Worm (Caenorhabditis elegans) whole organism, midembryonic: ENCODE measurements around the gene K10G4.5.

ENCODE experiments used
- T22C8.4 ChIP-seq: fragments of 200-800 bp; sonication (Bioruptor generic); IDR thresholded peaks from 2 replicates; pipeline ENCODE4 v1.3.6; 2022; ENCODE audit warnings: missing genetic modification characterization, missing compliant biosample characterization
- cog-1 ChIP-seq: sonication (generic microtip); optimal IDR thresholded peaks from 2 replicates; lab custom pipeline; 2016; ENCODE audit warnings: missing genetic modification characterization, missing compliant biosample characterization
- flt-1 ChIP-seq: fragments of 200-800 bp; sonication (Bioruptor generic); IDR thresholded peaks from 2 replicates; pipeline ENCODE4 v1.3.6; 2022; ENCODE audit warnings: missing genetic modification characterization, missing compliant biosample characterization
- klf-2 ChIP-seq: fragments of 200-800 bp; sonication (Bioruptor generic); conservative IDR thresholded peaks from 2 replicates; pipeline ENCODE4 v1.3.6; 2022; ENCODE audit warnings: missing genetic modification reagents, missing genetic modification characterization, missing compliant biosample characterization
- med-1 ChIP-seq: sonication (generic microtip); optimal IDR thresholded peaks from 2 replicates; lab custom pipeline; 2017; ENCODE audit warnings: missing genetic modification characterization, mild to moderate bottlenecking, missing compliant biosample characterization, antibody characterized with exemption, missing genetic modification reagents; ENCODE audit not compliant: insufficient read depth
- ref-1 ChIP-seq: fragments of 200-800 bp; sonication (Bioruptor generic); conservative IDR thresholded peaks from 2 replicates; pipeline ENCODE4 v1.3.6; 2022; ENCODE audit warnings: missing genetic modification reagents, missing genetic modification characterization, missing compliant biosample characterization
- tab-1 ChIP-seq: fragments of 200-800 bp; sonication (Bioruptor generic); IDR thresholded peaks from 2 replicates; pipeline ENCODE4 v1.3.6; 2022; ENCODE audit warnings: missing genetic modification characterization, missing compliant biosample characterization
- ztf-23 ChIP-seq: fragments of 200-800 bp; sonication (Bioruptor generic); IDR thresholded peaks from 2 replicates; pipeline ENCODE4 v1.3.6; 2022; ENCODE audit warnings: missing genetic modification reagents, missing genetic modification characterization, missing compliant biosample characterization
- ztf-29 ChIP-seq: fragments of 200-800 bp; sonication (Bioruptor generic); IDR thresholded peaks from 2 replicates; pipeline ENCODE4 v1.3.6; 2022; ENCODE audit warnings: missing genetic modification reagents, missing genetic modification characterization, missing compliant biosample characterization

DNA sequence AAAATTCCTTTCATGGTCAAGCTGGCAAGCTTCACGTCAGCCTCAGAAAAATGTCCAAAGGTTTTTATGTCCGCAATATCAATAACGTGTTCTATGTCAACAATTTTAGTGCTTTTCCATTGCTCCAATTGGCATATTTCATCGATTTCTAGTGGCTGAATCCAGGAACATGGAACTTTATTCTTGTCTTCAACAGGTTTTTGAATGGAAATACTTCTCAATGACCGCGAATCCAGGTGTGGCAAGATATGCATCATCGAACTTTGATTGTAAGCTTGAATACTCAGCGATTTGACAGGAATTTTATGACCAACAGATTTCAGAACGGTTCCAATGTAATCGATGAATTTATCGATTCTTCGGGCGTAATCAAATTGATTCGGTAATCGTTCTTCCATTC lies 2.6 kb downstream of the K10G4.5 start:
- TF ChIP-seq med-1 (GFP tag; lab: Kevin White, UChicago) (no peak), klf-2 (GFP tag; lab: Robert Waterston, UW) (no peak), ztf-29 (GFP tag; lab: Robert Waterston, UW) (no peak), tab-1 (GFP tag; lab: Robert Waterston, UW) (no peak), ztf-23 (GFP tag; lab: Robert Waterston, UW) (no peak), T22C8.4 (no peak), cog-1 (tag; lab: Kevin White, UChicago) (no peak), flt-1 (GFP tag; lab: Robert Waterston, UW) (no peak), ref-1 (GFP tag; lab: Robert Waterston, UW) (no peak)
